Fruit fly (Drosophila melanogaster): ENCODE measurements around the gene CG32457.
A peak's percentile ranks its signal among the peaks of the same experiment; 100 is the strongest.

Gene CG32457

DNA sequence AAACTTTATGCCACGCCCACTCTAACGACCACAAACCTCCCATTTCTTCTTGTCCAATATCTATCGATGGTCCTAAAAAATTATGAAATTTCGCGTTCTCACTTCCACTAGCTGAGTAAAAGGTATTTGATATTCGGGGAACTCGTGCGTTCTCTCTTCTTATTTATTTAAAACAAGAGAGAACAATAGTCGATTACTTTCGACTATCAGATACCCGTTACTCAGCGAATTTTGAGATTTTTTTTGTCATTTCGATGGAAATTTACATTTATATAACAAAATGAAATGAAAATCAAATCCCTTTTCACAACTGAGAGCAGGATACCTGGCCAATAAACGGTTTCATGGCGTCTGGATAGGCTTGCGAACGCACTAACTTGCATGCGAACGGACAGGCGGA is 42.9 kb upstream of the CG32457 start (continued):
- TF ChIP-seq CG14860 (GFP tag; IDR thresholded peaks at IDR 0.05; ENCODE audit: partially characterized antibody), result peak; percentile 74; the same call in 2 of the 3 replicates
- TF ChIP-seq mld (GFP tag; IDR thresholded peaks at IDR 0.05; ENCODE audit: partially characterized antibody), result 0 out of 3 replicates have a peak, but pooled peaks have one; percentile 54
- peak; percentile 40; the same call in 1 of the 2 replicates for TF ChIP-seq nerfin-2 (GFP tag; IDR thresholded peaks at IDR 0.05; ENCODE audit: partially characterized antibody)
- TF ChIP-seq Scr (GFP tag; IDR thresholded peaks at IDR 0.05; ENCODE audit: partially characterized antibody), result peak; percentile 50
- no peak for TF ChIP-seq CG17612 (GFP tag; IDR thresholded peaks at IDR 0.05)

DNA sequence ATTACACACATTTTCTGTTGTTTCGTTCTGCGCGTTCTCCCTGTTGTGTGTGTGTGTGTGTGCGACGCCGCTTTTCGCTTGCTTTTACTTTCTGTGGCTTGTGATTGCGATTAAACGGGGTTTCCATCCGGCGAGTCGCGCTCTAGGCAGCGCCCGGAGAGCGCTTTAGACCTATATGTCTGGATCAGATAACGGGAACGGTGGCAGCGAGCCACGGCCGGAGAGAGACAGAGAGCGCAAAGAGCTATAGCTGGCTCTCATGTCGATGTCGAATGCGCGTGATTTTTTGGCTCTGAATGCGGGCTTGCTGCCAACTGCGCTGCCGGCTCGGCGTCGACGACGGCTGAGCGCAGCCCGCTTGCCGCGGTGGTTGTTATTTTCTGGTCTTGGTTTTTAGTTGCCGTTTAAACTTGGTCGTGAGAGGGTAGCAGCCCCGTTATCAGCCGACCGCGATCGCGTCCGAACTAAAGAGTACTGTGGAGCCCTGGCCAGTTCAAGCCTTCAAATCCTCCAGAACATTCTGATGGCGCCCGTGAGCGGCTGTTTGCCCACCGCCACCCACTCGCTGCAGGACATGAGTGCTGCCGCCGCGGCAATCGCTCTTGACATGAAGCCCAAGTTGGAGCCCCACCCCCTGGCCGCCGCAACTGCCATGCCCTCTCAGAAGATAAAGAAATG is 42.0 kb upstream of the CG32457 start, which contains the start of gene Mes2:
TSS of gene Mes2 (plus strand) at position 394 of the 678 bp plus-strand sequence.
- TF ChIP-seq CTCF (GFP tag; optimal IDR thresholded peaks at IDR 0.05) (peak; percentile 19), luna (GFP tag; optimal IDR thresholded peaks at IDR 0.05) (no peak), Aef1 (GFP tag; IDR thresholded peaks at IDR 0.05) (no peak), CG17829 (tag; optimal IDR thresholded peaks at IDR 0.05) (no peak), otp (GFP tag; IDR thresholded peaks at IDR 0.05) (no peak), CG2116 (GFP tag; optimal IDR thresholded peaks at IDR 0.05) (no peak), ci (GFP tag; IDR thresholded peaks at IDR 0.05) (peak; percentile 38; the same call in 1 of the 3 replicates), hbn (GFP tag; IDR thresholded peaks at IDR 0.05; ENCODE audit: partially characterized antibody) (no peak), dysf (GFP tag; IDR thresholded peaks at IDR 0.05) (0 out of 3 replicates have a peak, but pooled peaks have one; percentile 28), mirr (GFP tag; optimal IDR thresholded peaks at IDR 0.05) (no peak), kay (GFP tag; optimal IDR thresholded peaks at IDR 0.05) (no peak), CG10462 (GFP tag; optimal IDR thresholded peaks at IDR 0.05) (peak; percentile 20), z (GFP tag; IDR thresholded peaks at IDR 0.05) (no peak), CG4820 (GFP tag; optimal IDR thresholded peaks at IDR 0.05) (no peak), Myb (GFP tag; optimal IDR thresholded peaks at IDR 0.05) (no peak), sim (GFP tag; IDR thresholded peaks at IDR 0.05) (no peak), Ssrp (tag; optimal IDR thresholded peaks at IDR 0.05) (no peak), CG16813 (GFP tag; IDR thresholded peaks at IDR 0.05; ENCODE audit: partially characterized antibody) (0 out of 3 replicates have a peak, but pooled peaks have one; percentile 36), rib (GFP tag; IDR thresholded peaks at IDR 0.05) (0 out of 2 replicates have a peak, but pooled peaks have one; percentile 46), Hr51 (GFP tag; optimal IDR thresholded peaks at IDR 0.05) (no peak), nerfin-1 (tag; optimal IDR thresholded peaks at IDR 0.05) (peak; percentile 28), Dbx (GFP tag; IDR thresholded peaks at IDR 0.05) (0 out of 3 replicates have a peak, but pooled peaks have one; percentile 21), lab (GFP tag; optimal IDR thresholded peaks at IDR 0.05) (no peak), kni (GFP tag; optimal IDR thresholded peaks at IDR 0.05) (peak; percentile 82), bowl (GFP tag; IDR thresholded peaks at IDR 0.05) (no peak), Dll (GFP tag; IDR thresholded peaks at IDR 0.05; ENCODE audit: partially characterized antibody) (peak; percentile 29; the same call in 1 of the 4 replicates), CG14965 (GFP tag; optimal IDR thresholded peaks at IDR 0.05; ENCODE audit: borderline replicate concordance) (no peak), sug (tag; optimal IDR thresholded peaks at IDR 0.05) (peak; percentile 34), phol (tag; optimal IDR thresholded peaks at IDR 0.05) (no peak), disco-r (GFP tag; optimal IDR thresholded peaks at IDR 0.05) (no peak), Fer1 (GFP tag; optimal IDR thresholded peaks at IDR 0.05) (no peak), Bteb2 (GFP tag; optimal IDR thresholded peaks at IDR 0.05) (no peak), CG31388 (GFP tag; optimal IDR thresholded peaks at IDR 0.05) (no peak), CG2889 (GFP tag; IDR thresholded peaks at IDR 0.05) (no peak), CG3726 (GFP tag; IDR thresholded peaks at IDR 0.05) (no peak), CG5180 (GFP tag; optimal IDR thresholded peaks at IDR 0.05) (peak; percentile 16), CG11456 (GFP tag; IDR thresholded peaks at IDR 0.05) (no peak), CG17328 (GFP tag; IDR thresholded peaks at IDR 0.05) (no peak), Rfx (GFP tag; IDR thresholded peaks at IDR 0.05) (no peak), CG17385 (GFP tag; optimal IDR thresholded peaks at IDR 0.05) (no peak), H2.0 (GFP tag; IDR thresholded peaks at IDR 0.05) (no peak), Dref (GFP tag; IDR thresholded peaks at IDR 0.05) (no peak), seq (GFP tag; IDR thresholded peaks at IDR 0.05) (no peak)
